Fruit fly (Drosophila melanogaster) whole organism, embryonic: ENCODE data around the gene Dif.
A peak's percentile ranks its signal among the peaks of the same experiment; 100 is the strongest.

Source experiments
- Adf1 ChIP-seq: fragments of 200-800 bp; sonication (Bioruptor generic); IDR thresholded peaks from 2 replicates; pipeline ENCODE4 v1.3.6; 2022; ENCODE audit warnings: missing biosample characterization, missing genetic modification characterization
- Atf-2 ChIP-seq: fragments of 200-800 bp; sonication (Bioruptor generic); optimal IDR thresholded peaks from 2 replicates; lab custom pipeline; 2016; ENCODE audit warnings: missing biosample characterization, missing genetic modification characterization
- BEAF-32 ChIP-seq: fragments of 200-800 bp; sonication (Bioruptor generic); optimal IDR thresholded peaks from 3 replicates; lab custom pipeline; 2017; ENCODE audit warnings: missing biosample characterization, missing genetic modification characterization, mild to moderate bottlenecking, moderate library complexity, missing genetic modification reagents
- CG10462 ChIP-seq: fragments of 200-800 bp; sonication (Bioruptor generic); optimal IDR thresholded peaks from 2 replicates; lab custom pipeline; 2016; ENCODE audit warnings: missing biosample characterization, missing genetic modification characterization
- CG10654 ChIP-seq: fragments of 200-800 bp; sonication (Bioruptor generic); optimal IDR thresholded peaks from 2 replicates; lab custom pipeline; 2016; ENCODE audit warnings: missing biosample characterization, missing genetic modification characterization
- CG11695 ChIP-seq: fragments of 200-800 bp; sonication (Bioruptor generic); IDR thresholded peaks from 3 replicates; pipeline ENCODE4 v1.3.6; 2022; ENCODE audit warnings: missing biosample characterization, missing genetic modification characterization
- CG12299 ChIP-seq: fragments of 200-800 bp; sonication (Bioruptor generic); optimal IDR thresholded peaks from 2 replicates; lab custom pipeline; 2018; ENCODE audit warnings: missing biosample characterization, mild to moderate bottlenecking, missing genetic modification characterization
- CG12391 ChIP-seq: fragments of 200-800 bp; sonication (Bioruptor generic); optimal IDR thresholded peaks from 3 replicates; lab custom pipeline; 2018; ENCODE audit warnings: missing biosample characterization, mild to moderate bottlenecking, missing genetic modification characterization, moderate library complexity
- CG12744 ChIP-seq: fragments of 200-800 bp; sonication (Bioruptor generic); optimal IDR thresholded peaks from 2 replicates; lab custom pipeline; 2016; ENCODE audit warnings: missing biosample characterization, missing genetic modification characterization
- CG1647 ChIP-seq: fragments of 200-800 bp; sonication (Bioruptor generic); optimal IDR thresholded peaks from 3 replicates; lab custom pipeline; 2016; ENCODE audit warnings: missing biosample characterization, missing genetic modification characterization
- CG17359 ChIP-seq: fragments of 200-800 bp; sonication (Bioruptor generic); optimal IDR thresholded peaks from 3 replicates; lab custom pipeline; 2018; ENCODE audit warnings: missing biosample characterization, mild to moderate bottlenecking, missing genetic modification characterization, moderate library complexity
- CG1792 ChIP-seq: fragments of 200-800 bp; sonication (Bioruptor generic); optimal IDR thresholded peaks from 2 replicates; lab custom pipeline; 2016; ENCODE audit warnings: missing biosample characterization, missing genetic modification characterization
- CG18599 ChIP-seq: fragments of 200-800 bp; sonication (Bioruptor generic); optimal IDR thresholded peaks from 3 replicates; lab custom pipeline; 2017; ENCODE audit warnings: missing biosample characterization, missing genetic modification characterization, mild to moderate bottlenecking, moderate library complexity, missing genetic modification reagents
- CG2129 ChIP-seq: fragments of 200-800 bp; sonication (Bioruptor generic); IDR thresholded peaks from 2 replicates; pipeline ENCODE4 v1.3.6; 2022; ENCODE audit warnings: missing biosample characterization, missing genetic modification characterization; ENCODE audit not compliant: partially characterized antibody
- CG2678 ChIP-seq: fragments of 200-800 bp; sonication (Bioruptor generic); optimal IDR thresholded peaks from 3 replicates; lab custom pipeline; 2019; ENCODE audit warnings: missing biosample characterization, mild to moderate bottlenecking, missing genetic modification characterization, moderate library complexity
- CG2889 ChIP-seq: fragments of 200-800 bp; sonication (Bioruptor generic); IDR thresholded peaks from 3 replicates; pipeline ENCODE4 v1.3.6; 2022; ENCODE audit warnings: missing biosample characterization, missing genetic modification characterization
- CG34376 ChIP-seq: fragments of 200-800 bp; sonication (Bioruptor generic); optimal IDR thresholded peaks from 2 replicates; lab custom pipeline; 2018; ENCODE audit warnings: missing biosample characterization, mild to moderate bottlenecking, missing genetic modification characterization
- CG4360 ChIP-seq: fragments of 200-800 bp; sonication (Bioruptor generic); IDR thresholded peaks from 2 replicates; pipeline ENCODE4 v1.3.6; 2022; ENCODE audit warnings: missing biosample characterization, missing genetic modification characterization
- CG7271 ChIP-seq: fragments of 200-800 bp; sonication (Bioruptor generic); optimal IDR thresholded peaks from 2 replicates; lab custom pipeline; 2018; ENCODE audit warnings: missing biosample characterization, mild to moderate bottlenecking, missing genetic modification characterization, moderate library complexity
- CG7745 ChIP-seq: fragments of 200-800 bp; sonication (Bioruptor generic); optimal IDR thresholded peaks from 2 replicates; lab custom pipeline; 2018; ENCODE audit warnings: missing biosample characterization, mild to moderate bottlenecking, missing genetic modification characterization, moderate library complexity
- CG9609 ChIP-seq: fragments of 200-800 bp; sonication (Bioruptor generic); optimal IDR thresholded peaks from 3 replicates; lab custom pipeline; 2016; ENCODE audit warnings: missing biosample characterization, missing genetic modification characterization
- Dip3 ChIP-seq: fragments of 200-800 bp; sonication (Bioruptor generic); optimal IDR thresholded peaks from 3 replicates; lab custom pipeline; 2016; ENCODE audit warnings: missing biosample characterization, missing genetic modification characterization
- Doc3 ChIP-seq: fragments of 200-800 bp; sonication (Bioruptor generic); IDR thresholded peaks from 3 replicates; pipeline ENCODE4 v1.3.6; 2022; ENCODE audit warnings: missing biosample characterization, missing genetic modification characterization; ENCODE audit not compliant: partially characterized antibody
- Dp ChIP-seq: fragments of 200-800 bp; sonication (Bioruptor generic); optimal IDR thresholded peaks from 2 replicates; lab custom pipeline; 2018; ENCODE audit warnings: missing biosample characterization, mild to moderate bottlenecking, missing genetic modification characterization, moderate library complexity
- Fer3 ChIP-seq: fragments of 200-800 bp; sonication (Bioruptor generic); optimal IDR thresholded peaks from 2 replicates; lab custom pipeline; 2018; ENCODE audit warnings: missing biosample characterization, mild to moderate bottlenecking, missing genetic modification characterization, moderate library complexity
- H2.0 ChIP-seq: fragments of 200-800 bp; sonication (Bioruptor generic); IDR thresholded peaks from 2 replicates; pipeline ENCODE4 v1.3.6; 2022; ENCODE audit warnings: missing biosample characterization, missing genetic modification characterization
- Hand ChIP-seq: fragments of 200-800 bp; sonication (Bioruptor generic); optimal IDR thresholded peaks from 2 replicates; lab custom pipeline; 2017; ENCODE audit warnings: mild to moderate bottlenecking, missing biosample characterization, missing genetic modification reagents, missing genetic modification characterization
- Hmx ChIP-seq: fragments of 200-800 bp; sonication (Bioruptor generic); optimal IDR thresholded peaks from 2 replicates; lab custom pipeline; 2016; ENCODE audit warnings: missing biosample characterization, missing genetic modification characterization
- Jarid2 ChIP-seq: fragments of 200-800 bp; sonication (Bioruptor generic); optimal IDR thresholded peaks from 3 replicates; lab custom pipeline; 2017; ENCODE audit warnings: mild to moderate bottlenecking, missing biosample characterization, missing genetic modification reagents, missing genetic modification characterization
- MESR4 ChIP-seq: fragments of 200-800 bp; sonication (Bioruptor generic); optimal IDR thresholded peaks from 2 replicates; lab custom pipeline; 2018; ENCODE audit warnings: missing biosample characterization, mild to moderate bottlenecking, missing genetic modification characterization, moderate library complexity
- NK7.1 ChIP-seq: fragments of 200-800 bp; sonication (Bioruptor generic); optimal IDR thresholded peaks from 3 replicates; lab custom pipeline; 2016; ENCODE audit warnings: missing biosample characterization, missing genetic modification characterization
- Tbp ChIP-seq: fragments of >200 bp; optimal IDR thresholded peaks from 2 replicates; lab custom pipeline; 2018; ENCODE audit warnings: missing biosample characterization, missing genetic modification characterization
- Xbp1 ChIP-seq: fragments of 200-800 bp; sonication (Bioruptor generic); optimal IDR thresholded peaks from 3 replicates; lab custom pipeline; 2016; ENCODE audit warnings: missing biosample characterization, mild to moderate bottlenecking, missing genetic modification characterization
- aop ChIP-seq: fragments of 200-800 bp; sonication (Bioruptor generic); IDR thresholded peaks from 2 replicates; pipeline ENCODE4 v1.3.6; 2022; ENCODE audit warnings: missing biosample characterization, missing genetic modification characterization
- bab2 ChIP-seq: fragments of 200-800 bp; sonication (Bioruptor generic); optimal IDR thresholded peaks from 2 replicates; lab custom pipeline; 2016; ENCODE audit warnings: missing biosample characterization, missing genetic modification characterization
- cato ChIP-seq: fragments of 200-800 bp; sonication (Bioruptor generic); optimal IDR thresholded peaks from 2 replicates; lab custom pipeline; 2016; ENCODE audit warnings: missing biosample characterization, missing genetic modification characterization, borderline replicate concordance
- chn ChIP-seq: fragments of 200-800 bp; sonication (Bioruptor generic); optimal IDR thresholded peaks from 2 replicates; lab custom pipeline; 2016; ENCODE audit warnings: missing biosample characterization, missing genetic modification characterization
- dmrt11E ChIP-seq: fragments of 200-800 bp; sonication (Bioruptor generic); optimal IDR thresholded peaks from 3 replicates; lab custom pipeline; 2018; ENCODE audit warnings: missing biosample characterization, mild to moderate bottlenecking, missing genetic modification characterization, moderate library complexity
- eyg ChIP-seq: fragments of 200-800 bp; sonication (Bioruptor generic); optimal IDR thresholded peaks from 3 replicates; lab custom pipeline; 2016; ENCODE audit warnings: missing biosample characterization, missing genetic modification characterization
- fd3F ChIP-seq: fragments of 200-800 bp; sonication (Bioruptor generic); optimal IDR thresholded peaks from 2 replicates; lab custom pipeline; 2018; ENCODE audit warnings: missing biosample characterization, mild to moderate bottlenecking, missing genetic modification characterization, moderate library complexity
- gce ChIP-seq: fragments of 200-800 bp; sonication (Bioruptor generic); IDR thresholded peaks from 3 replicates; pipeline ENCODE4 v1.3.6; 2022; ENCODE audit warnings: missing biosample characterization, missing genetic modification characterization
- gcm2 ChIP-seq: fragments of 200-800 bp; sonication (Bioruptor generic); optimal IDR thresholded peaks from 2 replicates; lab custom pipeline; 2016; ENCODE audit warnings: missing biosample characterization, missing genetic modification characterization
- ind ChIP-seq: fragments of 200-800 bp; sonication (Bioruptor generic); optimal IDR thresholded peaks from 3 replicates; lab custom pipeline; 2016; ENCODE audit warnings: missing biosample characterization, missing genetic modification characterization
- nmo ChIP-seq: fragments of 200-800 bp; sonication (Bioruptor generic); optimal IDR thresholded peaks from 2 replicates; lab custom pipeline; 2018; ENCODE audit warnings: missing biosample characterization, mild to moderate bottlenecking, missing genetic modification characterization, moderate library complexity
- pfk ChIP-seq: fragments of 200-800 bp; sonication (Bioruptor generic); optimal IDR thresholded peaks from 2 replicates; lab custom pipeline; 2018; ENCODE audit warnings: missing biosample characterization, mild to moderate bottlenecking, missing genetic modification characterization, moderate library complexity
- sisA ChIP-seq: fragments of 200-800 bp; sonication (Bioruptor generic); IDR thresholded peaks from 2 replicates; pipeline ENCODE4 v1.3.6; 2022; ENCODE audit warnings: missing biosample characterization, missing genetic modification characterization
- slou ChIP-seq: fragments of 200-800 bp; sonication (Bioruptor generic); optimal IDR thresholded peaks from 3 replicates; lab custom pipeline; 2016; ENCODE audit warnings: missing biosample characterization, missing genetic modification characterization
- slp2 ChIP-seq: fragments of 200-800 bp; sonication (Bioruptor generic); optimal IDR thresholded peaks from 2 replicates; lab custom pipeline; 2016; ENCODE audit warnings: missing biosample characterization, missing genetic modification characterization
- stwl ChIP-seq: fragments of 200-800 bp; sonication (Bioruptor generic); optimal IDR thresholded peaks from 3 replicates; lab custom pipeline; 2018; ENCODE audit warnings: missing biosample characterization, mild to moderate bottlenecking, missing genetic modification characterization, moderate library complexity
- tna ChIP-seq: fragments of 200-800 bp; sonication (Bioruptor generic); IDR thresholded peaks from 2 replicates; pipeline ENCODE4 v1.3.6; 2022; ENCODE audit warnings: missing biosample characterization, missing genetic modification characterization; ENCODE audit not compliant: partially characterized antibody
- unpg ChIP-seq: fragments of 200-800 bp; sonication (Bioruptor generic); optimal IDR thresholded peaks from 3 replicates; lab custom pipeline; 2018; ENCODE audit warnings: missing biosample characterization, mild to moderate bottlenecking, missing genetic modification characterization, moderate library complexity
- yki ChIP-seq: fragments of >200 bp; optimal IDR thresholded peaks from 3 replicates; lab custom pipeline; 2018

The Dif gene

DNA sequence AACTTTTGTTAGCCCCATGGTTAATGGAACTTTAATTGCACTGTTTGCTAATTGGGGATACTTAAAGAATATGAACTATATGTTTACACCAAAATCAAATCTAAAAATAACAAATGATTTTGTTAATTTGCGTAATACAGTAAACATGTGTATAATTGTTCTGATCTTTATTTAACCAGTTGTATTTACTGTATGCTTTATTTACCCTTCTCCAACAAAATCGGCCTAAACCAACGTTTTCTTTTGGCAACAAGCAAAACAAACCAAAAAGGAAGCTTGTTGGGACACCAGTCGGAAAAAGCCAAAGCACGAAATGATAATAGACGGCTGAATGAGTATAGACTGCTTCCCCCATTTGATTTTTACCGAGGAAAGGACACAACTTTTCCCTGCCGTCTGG, 37.7 kb upstream of the Dif start (continued):
- TF ChIP-seq NK7.1 (GFP tag; lab: Kevin White, UChicago) (peak; percentile 61), chn (GFP tag; lab: Kevin White, UChicago) (no peak), tna (GFP tag; lab: Robert Waterston, UW) (no peak), H2.0 (GFP tag; lab: Robert Waterston, UW) (no peak), Doc3 (no peak), CG2889 (no peak), CG18599 (GFP tag; lab: Kevin White, UChicago) (peak; percentile 92), Atf-2 (GFP tag; lab: Kevin White, UChicago) (no peak), dmrt11E (no peak), Adf1 (GFP tag; lab: Robert Waterston, UW) (peak; percentile 66), CG17359 (tag; lab: Kevin White, UChicago) (no peak), Hand (GFP tag; lab: Kevin White, UChicago) (peak; percentile 77), CG1792 (GFP tag; lab: Kevin White, UChicago) (peak; percentile 22), CG10462 (GFP tag; lab: Kevin White, UChicago) (no peak), CG12299 (peak; percentile 71), CG12391 (tag; lab: Kevin White, UChicago) (peak; percentile 9), CG11695 (GFP tag; lab: Robert Waterston, UW) (0 out of 3 replicates have a peak, but pooled peaks have one; percentile 44), Xbp1 (GFP tag; lab: Kevin White, UChicago) (no peak), Tbp (GFP tag; lab: Kevin White, UChicago) (no peak), eyg (peak; percentile 66), MESR4 (GFP tag; lab: Kevin White, UChicago) (no peak), pfk (GFP tag; lab: Kevin White, UChicago) (peak; percentile 16), CG34376 (GFP tag; lab: Kevin White, UChicago) (peak; percentile 57), CG1647 (GFP tag; lab: Kevin White, UChicago) (peak; percentile 26), Dip3 (GFP tag; lab: Kevin White, UChicago) (peak; percentile 49), unpg (GFP tag; lab: Kevin White, UChicago) (peak; percentile 54), fd3F (GFP tag; lab: Kevin White, UChicago) (peak; percentile 89), stwl (tag; lab: Kevin White, UChicago) (no peak), CG2678 (tag; lab: Kevin White, UChicago) (peak; percentile 83), yki (no peak), CG4360 (no peak), slp2 (GFP tag; lab: Kevin White, UChicago) (no peak), bab2 (peak; percentile 52), nmo (GFP tag; lab: Kevin White, UChicago) (no peak), gcm2 (GFP tag; lab: Kevin White, UChicago) (no peak), CG7271 (tag; lab: Kevin White, UChicago) (no peak), CG9609 (GFP tag; lab: Kevin White, UChicago) (no peak), aop (GFP tag; lab: Robert Waterston, UW) (no peak), CG2129 (GFP tag; lab: Robert Waterston, UW) (no peak), CG10654 (GFP tag; lab: Kevin White, UChicago) (no peak), Hmx (no peak), cato (GFP tag; lab: Kevin White, UChicago) (no peak), ind (GFP tag; lab: Kevin White, UChicago) (no peak), CG7745 (tag; lab: Kevin White, UChicago) (no peak), Dp (GFP tag; lab: Kevin White, UChicago) (no peak), Fer3 (tag; lab: Kevin White, UChicago) (peak; percentile 88), CG12744 (GFP tag; lab: Kevin White, UChicago) (peak; percentile 78), BEAF-32 (GFP tag; lab: Kevin White, UChicago) (no peak), Jarid2 (GFP tag; lab: Kevin White, UChicago) (no peak), slou (GFP tag; lab: Kevin White, UChicago) (peak; percentile 59), sisA (no peak), gce (GFP tag; lab: Robert Waterston, UW) (no peak)
